Worm (Caenorhabditis elegans): ENCODE results near the gene F28C6.8.
A peak's percentile ranks its signal among the peaks of the same experiment; 100 is the strongest.

F28C6.8 gene

ce11 chrII:8569038-8569977, 37.3 kb upstream of the F28C6.8 start, which contains the start of the genes col-38 and rpl-5 (continued):
- TF ChIP-seq nhr-20 (tag; optimal IDR thresholded peaks at IDR 0.05): peak; percentile 95
- peak; percentile 59 for TF ChIP-seq aha-1 (tag; optimal IDR thresholded peaks at IDR 0.05)
- TF ChIP-seq lin-35 (GFP tag; optimal IDR thresholded peaks at IDR 0.05): peak; percentile 98 to 99
- peak; percentile 34 for TF ChIP-seq ceh-90 (tag; optimal IDR thresholded peaks at IDR 0.05)
- TF ChIP-seq unc-98 (GFP tag; IDR thresholded peaks at IDR 0.05): no peak
- peak; percentile 47 for TF ChIP-seq zip-4 (GFP tag; optimal IDR thresholded peaks at IDR 0.05)
- TF ChIP-seq nhr-11 (tag; optimal IDR thresholded peaks at IDR 0.05): peak; percentile 54
- peak; percentile 75 for TF ChIP-seq grh-1 (GFP tag; IDR thresholded peaks at IDR 0.05)
- peak; percentile 94 for TF ChIP-seq lin-15B (tag; optimal IDR thresholded peaks at IDR 0.05)
- TF ChIP-seq ces-1 (GFP tag; optimal IDR thresholded peaks at IDR 0.05): no peak
- peak; percentile 82 for TF ChIP-seq pax-3 (tag; optimal IDR thresholded peaks at IDR 0.05)
- TF ChIP-seq nhr-71 (tag; optimal IDR thresholded peaks at IDR 0.05): peak; percentile 94
- TF ChIP-seq swsn-7 (tag; optimal IDR thresholded peaks at IDR 0.05): peak; percentile 90
- peak; percentile 94 for TF ChIP-seq skn-1 (tag; optimal IDR thresholded peaks at IDR 0.05)
- TF ChIP-seq lsy-2 (tag; optimal IDR thresholded peaks at IDR 0.05): peak; percentile 97 to 99
- peak; percentile 92 for TF ChIP-seq rnt-1 (tag; optimal IDR thresholded peaks at IDR 0.05)
- peak; percentile 57 for TF ChIP-seq ztf-4 (tag; optimal IDR thresholded peaks at IDR 0.05)
- peak; percentile 98 for TF ChIP-seq F16B12.6 (tag; optimal IDR thresholded peaks at IDR 0.05)
- TF ChIP-seq dpl-1 (GFP tag; optimal IDR thresholded peaks at IDR 0.05): peak; percentile 97 to 99 (median 97)
- TF ChIP-seq vab-15 (tag; optimal IDR thresholded peaks at IDR 0.05): peak; percentile 82
- TF ChIP-seq hlh-4 (tag; optimal IDR thresholded peaks at IDR 0.05): no peak
- peak; percentile 96 for TF ChIP-seq C16A3.4 (tag; optimal IDR thresholded peaks at IDR 0.05)
- peak; percentile 95 for TF ChIP-seq xbp-1 (tag; optimal IDR thresholded peaks at IDR 0.05)
- TF ChIP-seq fos-1 (tag; optimal IDR thresholded peaks at IDR 0.05): peak; percentile 79
- TF ChIP-seq nhr-77 (tag; optimal IDR thresholded peaks at IDR 0.05): peak; percentile 87
- no peak for TF ChIP-seq zag-1 (tag; optimal IDR thresholded peaks at IDR 0.05)
- peak; percentile 87 for TF ChIP-seq lin-13 (GFP tag; optimal IDR thresholded peaks at IDR 0.05)
- TF ChIP-seq nhr-237 (tag; optimal IDR thresholded peaks at IDR 0.05): peak; percentile 78
- TF ChIP-seq nhr-19 (GFP tag; conservative IDR thresholded peaks at IDR 0.05): peak; percentile 88
- TF ChIP-seq mdl-1 (tag; optimal IDR thresholded peaks at IDR 0.05): peak in 1 of 2 experiments; percentile 85
- TF ChIP-seq sptf-1 (tag; optimal IDR thresholded peaks at IDR 0.05): no peak
- peak; percentile 93 for TF ChIP-seq fkh-8 (tag; optimal IDR thresholded peaks at IDR 0.05)
- TF ChIP-seq mep-1 (tag; optimal IDR thresholded peaks at IDR 0.05): peak; percentile 98
- TF ChIP-seq ceh-82 (tag; optimal IDR thresholded peaks at IDR 0.05): peak; percentile 73 to 96 (median 77)
- TF ChIP-seq unc-130 (tag; optimal IDR thresholded peaks at IDR 0.05): peak; percentile 96
- peak; percentile 60 for TF ChIP-seq ceh-8 (GFP tag; optimal IDR thresholded peaks at IDR 0.05)

ce11 chrII:8570977-8571376, 35.7 kb upstream of the F28C6.8 start, which contains the start of gene bcs-1:
bcs-1 (plus strand) TSS chrII:8571085.
- no peak for TF ChIP-seq efl-1 (optimal IDR thresholded peaks at IDR 0.05)
- peak in 1 of 2 experiments; percentile 77 for TF ChIP-seq efl-1 (GFP tag; optimal IDR thresholded peaks at IDR 0.05 in 1 of 2)
- peak in 1 of 2 experiments; percentile 53 for TF ChIP-seq lsy-2 (tag; optimal IDR thresholded peaks at IDR 0.05)
- no peak for TF ChIP-seq nhr-19 (GFP tag; conservative IDR thresholded peaks at IDR 0.05)
- no peak for TF ChIP-seq tlp-1 (tag; optimal IDR thresholded peaks at IDR 0.05)

ce11 chrII:8573044-8573443, 33.6 kb upstream of the F28C6.8 start, which contains the start of gene F54C9.7:
F54C9.7 (plus strand) TSS chrII:8573344.
- TF ChIP-seq fkh-10 (GFP tag; optimal IDR thresholded peaks at IDR 0.05) (no peak), aly-2 (tag; optimal IDR thresholded peaks at IDR 0.05) (no peak), C34B4.2 (tag; optimal IDR thresholded peaks at IDR 0.05) (no peak), ceh-82 (tag; optimal IDR thresholded peaks at IDR 0.05) (no peak), mep-1 (tag; optimal IDR thresholded peaks at IDR 0.05) (no peak), nhr-77 (tag; optimal IDR thresholded peaks at IDR 0.05) (no peak), lin-15B (tag; optimal IDR thresholded peaks at IDR 0.05) (no peak), hlh-17 (GFP tag; optimal IDR thresholded peaks at IDR 0.05; ENCODE audit: borderline replicate concordance) (no peak), tlp-1 (tag; optimal IDR thresholded peaks at IDR 0.05) (no peak), Y116A8C.19 (tag; optimal IDR thresholded peaks at IDR 0.05; ENCODE audit: borderline replicate concordance) (no peak)

All from whole organism, L1 larva.